Fruit fly (Drosophila melanogaster) S2 (cell line): ENCODE results near the gene CG8036.

Experiments used
- CG8478 ChIP-seq: fragments of >200 bp; optimal IDR thresholded peaks from 2 replicates; lab custom pipeline; 2018
- CTCF ChIP-seq, 2 experiments: fragments of >200 bp; optimal IDR thresholded peaks; 2 replicates each; lab custom pipeline; 2018

- no peak for TF ChIP-seq CG8478
- no peak for TF ChIP-seq CTCF (optimal IDR thresholded peaks at IDR 0.05; lab: Kevin White, UChicago)
Observed at dm6 chr3R:8669029-8669707, 1.5 kb downstream of the CG8036 start.
